Worm (Caenorhabditis elegans) whole organism, young adult: Measurements from ENCODE around the gene srd-13.

Experiments used
- C06A6.2 ChIP-seq: fragments of 200-800 bp; sonication (Bioruptor generic); conservative IDR thresholded peaks from 2 replicates; pipeline ENCODE4 v1.3.6; 2022; ENCODE audit warnings: missing genetic modification characterization, missing compliant biosample characterization
- F23B12.7 ChIP-seq: sonication (generic microtip); optimal IDR thresholded peaks from 2 replicates; lab custom pipeline; 2017; ENCODE audit warnings: missing genetic modification characterization, mild to moderate bottlenecking, missing compliant biosample characterization, antibody characterized with exemption, moderate library complexity; ENCODE audit not compliant: insufficient read depth
- F37B4.10 ChIP-seq: fragments of 200-800 bp; sonication (Bioruptor generic); IDR thresholded peaks from 2 replicates; pipeline ENCODE4 v1.3.6; 2022; ENCODE audit warnings: missing genetic modification characterization, missing compliant biosample characterization
- F55B11.4 ChIP-seq: sonication (generic microtip); optimal IDR thresholded peaks from 2 replicates; lab custom pipeline; 2016; ENCODE audit warnings: missing compliant biosample characterization, missing genetic modification characterization, borderline replicate concordance; ENCODE audit not compliant: insufficient read depth
- Y53F4B.3 ChIP-seq: fragments of 200-800 bp; sonication (Bioruptor generic); IDR thresholded peaks from 2 replicates; pipeline ENCODE4 v1.3.6; 2022; ENCODE audit warnings: missing genetic modification reagents, missing genetic modification characterization, missing compliant biosample characterization
- Y53G8AR.9 ChIP-seq: fragments of 200-800 bp; sonication (Bioruptor generic); conservative IDR thresholded peaks from 2 replicates; pipeline ENCODE4 v1.3.6; 2022; ENCODE audit warnings: missing genetic modification reagents, missing genetic modification characterization, missing compliant biosample characterization
- Y56A3A.18 ChIP-seq: fragments of 200-800 bp; sonication (Bioruptor generic); IDR thresholded peaks from 2 replicates; pipeline ENCODE4 v1.3.6; 2022; ENCODE audit warnings: missing genetic modification reagents, missing genetic modification characterization, missing compliant biosample characterization
- Y67H2A.10 ChIP-seq: fragments of 200-800 bp; sonication (Bioruptor generic); conservative IDR thresholded peaks from 2 replicates; pipeline ENCODE4 v1.3.6; 2022; ENCODE audit warnings: missing genetic modification reagents, missing genetic modification characterization, missing compliant biosample characterization
- akir-1 ChIP-seq: fragments of 200-800 bp; sonication (Bioruptor generic); optimal IDR thresholded peaks from 2 replicates; lab custom pipeline; 2018; ENCODE audit warnings: mild to moderate bottlenecking, missing genetic modification characterization, moderate library complexity, missing compliant biosample characterization
- ama-1 ChIP-seq, 3 experiments: fragments of 150-350 bp in 1 of 3; sonication (generic microtip) in 2 of 3; optimal IDR thresholded peaks; 2 replicates each; lab custom pipeline; 2014 to 2018; ENCODE audit warnings: missing biosample characterization in 2 of 3, missing genetic modification characterization in 2 of 3, missing genetic modification reagents in 2 of 3
- aptf-2 ChIP-seq: fragments of 200-800 bp; sonication (Bioruptor generic); conservative IDR thresholded peaks from 2 replicates; pipeline ENCODE4 v1.3.6; 2022; ENCODE audit warnings: missing genetic modification reagents, missing genetic modification characterization, missing compliant biosample characterization
- atf-7 ChIP-seq: sonication (generic microtip); optimal IDR thresholded peaks from 2 replicates; lab custom pipeline; 2017; ENCODE audit warnings: mild to moderate bottlenecking, missing genetic modification characterization, missing compliant biosample characterization
- ceh-79 ChIP-seq: sonication (generic microtip); optimal IDR thresholded peaks from 2 replicates; lab custom pipeline; 2017; ENCODE audit warnings: mild to moderate bottlenecking, missing genetic modification characterization, missing compliant biosample characterization
- dox-1 ChIP-seq: fragments of 200-800 bp; sonication (Bioruptor generic); IDR thresholded peaks from 2 replicates; pipeline ENCODE4 v1.3.6; 2022; ENCODE audit warnings: missing genetic modification reagents, missing genetic modification characterization, missing compliant biosample characterization
- dpff-1 ChIP-seq: sonication (generic microtip); optimal IDR thresholded peaks from 2 replicates; lab custom pipeline; 2017; ENCODE audit warnings: mild to moderate bottlenecking, missing genetic modification characterization, missing compliant biosample characterization
- hmg-1.2 ChIP-seq: fragments of 200-800 bp; sonication (Bioruptor generic); IDR thresholded peaks from 2 replicates; pipeline ENCODE4 v1.3.6; 2022; ENCODE audit warnings: missing genetic modification reagents, missing genetic modification characterization, missing compliant biosample characterization
- hsf-1 ChIP-seq: fragments of 200-800 bp; sonication (Bioruptor generic); IDR thresholded peaks from 2 replicates; pipeline ENCODE4 v1.3.6; 2022; ENCODE audit warnings: missing genetic modification reagents, missing genetic modification characterization, missing compliant biosample characterization
- lin-26 ChIP-seq: fragments of 200-800 bp; sonication (Bioruptor generic); IDR thresholded peaks from 2 replicates; pipeline ENCODE4 v1.3.6; 2022; ENCODE audit warnings: missing genetic modification reagents, missing genetic modification characterization, missing compliant biosample characterization
- lin-35 ChIP-seq, 3 experiments: fragments of 150-350 bp in 2 of 3; sonication (generic microtip) in 1 of 3; optimal IDR thresholded peaks; 2 replicates each; lab custom pipeline; 2014 to 2018; ENCODE audit warnings: missing biosample characterization in 3 of 3, missing genetic modification characterization in 3 of 3, missing genetic modification reagents in 3 of 3
- madf-10 ChIP-seq: sonication (generic microtip); optimal IDR thresholded peaks from 2 replicates; lab custom pipeline; 2016; ENCODE audit warnings: mild to moderate bottlenecking, missing genetic modification characterization, missing compliant biosample characterization
- mcd-1 ChIP-seq: fragments of 200-800 bp; sonication (Bioruptor generic); IDR thresholded peaks from 2 replicates; pipeline ENCODE4 v1.3.6; 2022; ENCODE audit warnings: missing genetic modification reagents, missing genetic modification characterization, missing compliant biosample characterization
- mes-4 ChIP-seq: sonication (generic microtip); optimal IDR thresholded peaks from 2 replicates; lab custom pipeline; 2016; ENCODE audit warnings: missing genotype, missing genetic modification characterization, missing compliant biosample characterization
- nfya-2 ChIP-seq: fragments of 200-800 bp; sonication (Bioruptor generic); IDR thresholded peaks from 2 replicates; pipeline ENCODE4 v1.3.6; 2022; ENCODE audit warnings: missing genetic modification reagents, missing genetic modification characterization, missing compliant biosample characterization
- nhr-27 ChIP-seq: fragments of 200-800 bp; sonication (Bioruptor generic); optimal IDR thresholded peaks from 2 replicates; lab custom pipeline; 2018; ENCODE audit warnings: mild to moderate bottlenecking, missing genetic modification characterization, moderate library complexity, missing compliant biosample characterization
- nhr-80 ChIP-seq: sonication (generic microtip); optimal IDR thresholded peaks from 2 replicates; lab custom pipeline; 2016; ENCODE audit warnings: missing genetic modification characterization, missing compliant biosample characterization
- nhr-90 ChIP-seq: sonication (generic microtip); optimal IDR thresholded peaks from 2 replicates; lab custom pipeline; 2016; ENCODE audit warnings: missing genotype, mild to moderate bottlenecking, missing genetic modification characterization, missing compliant biosample characterization
- pha-4 ChIP-seq: fragments of 150-350 bp; sonication (generic microtip); optimal IDR thresholded peaks from 2 replicates; lab custom pipeline; 2014; ENCODE audit warnings: missing biosample characterization, missing genetic modification reagents, missing genetic modification characterization
- repo-1 ChIP-seq: sonication (generic microtip); optimal IDR thresholded peaks from 2 replicates; lab custom pipeline; 2017; ENCODE audit warnings: mild to moderate bottlenecking, missing genetic modification characterization, missing compliant biosample characterization
- sdz-38 ChIP-seq: sonication (generic microtip); optimal IDR thresholded peaks from 2 replicates; lab custom pipeline; 2016; ENCODE audit warnings: missing genotype, missing genetic modification characterization, missing compliant biosample characterization
- snpc-1.1 ChIP-seq: sonication (generic microtip); optimal IDR thresholded peaks from 2 replicates; lab custom pipeline; 2017; ENCODE audit warnings: missing genetic modification characterization, mild to moderate bottlenecking, missing compliant biosample characterization, antibody characterized with exemption, moderate library complexity, missing genotype, missing genetic modification reagents; ENCODE audit not compliant: insufficient read depth
- snpc-1.3 ChIP-seq: sonication (generic microtip); optimal IDR thresholded peaks from 2 replicates; lab custom pipeline; 2017; ENCODE audit warnings: missing genetic modification characterization, mild to moderate bottlenecking, missing compliant biosample characterization, antibody characterized with exemption, moderate library complexity, missing genotype, missing genetic modification reagents; ENCODE audit not compliant: insufficient read depth
- snpc-4 ChIP-seq, 5 experiments: fragments of 150-350 bp in 1 of 5; sonication (generic microtip) in 4 of 5; optimal IDR thresholded peaks; 2 replicates each; lab custom pipeline; 2014 to 2018; ENCODE audit warnings: missing genetic modification characterization in 5 of 5, missing biosample characterization in 3 of 5, antibody characterized with exemption in 2 of 5, mild to moderate bottlenecking in 2 of 5, missing compliant biosample characterization in 2 of 5, missing genotype in 2 of 5, moderate library complexity in 2 of 5, missing genetic modification reagents in 1 of 5
- sptf-2 ChIP-seq: fragments of 200-800 bp; sonication (Bioruptor generic); optimal IDR thresholded peaks from 2 replicates; lab custom pipeline; 2018; ENCODE audit warnings: mild to moderate bottlenecking, missing genetic modification characterization, missing compliant biosample characterization
- unc-62 ChIP-seq: fragments of 150-350 bp; optimal IDR thresholded peaks from 2 replicates; lab custom pipeline; 2014; ENCODE audit warnings: missing biosample characterization, missing genetic modification reagents, missing genetic modification characterization
- ztf-22 ChIP-seq: fragments of 200-800 bp; sonication (Bioruptor generic); optimal IDR thresholded peaks from 2 replicates; lab custom pipeline; 2018; ENCODE audit warnings: mild to moderate bottlenecking, missing genetic modification characterization, moderate library complexity, missing compliant biosample characterization
- ztf-25 ChIP-seq: fragments of 200-800 bp; sonication (Bioruptor generic); IDR thresholded peaks from 2 replicates; pipeline ENCODE4 v1.3.6; 2022; ENCODE audit warnings: missing genetic modification reagents, missing genetic modification characterization, missing compliant biosample characterization
- ztf-28 ChIP-seq: fragments of 200-800 bp; sonication (Bioruptor generic); IDR thresholded peaks from 2 replicates; pipeline ENCODE4 v1.3.6; 2022; ENCODE audit warnings: missing genetic modification reagents, missing genetic modification characterization, missing compliant biosample characterization

The srd-13 gene

DNA sequence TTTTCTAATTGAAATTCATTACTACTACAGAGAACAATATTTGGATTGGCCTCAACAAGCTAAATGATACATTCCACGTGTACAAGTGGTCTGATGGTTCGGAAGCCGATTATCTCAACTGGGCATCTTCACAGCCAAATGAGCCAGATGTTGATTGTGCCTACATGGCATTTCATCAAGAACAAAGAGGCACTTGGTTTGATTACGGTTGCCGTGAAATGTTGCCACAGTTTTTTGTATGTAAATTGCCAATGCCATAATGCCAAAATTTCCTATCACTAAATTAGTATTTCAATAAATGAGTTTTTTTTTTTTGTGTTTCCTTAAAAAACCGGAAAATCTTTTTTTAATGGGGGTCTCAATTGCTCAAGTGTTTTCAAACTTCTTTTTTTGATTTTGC is 19.2 kb upstream of the srd-13 start:
- TF ChIP-seq snpc-1.3 (tag; lab: Kevin White, UChicago) (no peak), ztf-25 (GFP tag; lab: Robert Waterston, UW) (no peak), snpc-4 (GFP tag; optimal IDR thresholded peaks at IDR 0.05; lab: Kevin White, UChicago) (no peak), snpc-4 (tag; optimal IDR thresholded peaks at IDR 0.05; lab: Kevin White, UChicago) (no peak), Y67H2A.10 (GFP tag; lab: Robert Waterston, UW) (no peak)

- TF ChIP-seq hmg-1.2 (GFP tag; lab: Robert Waterston, UW), result no peak
- TF ChIP-seq ztf-22 (GFP tag; lab: Kevin White, UChicago), result no peak
- TF ChIP-seq nhr-80 (tag; lab: Kevin White, UChicago), result peak; percentile 92
- TF ChIP-seq atf-7 (tag; lab: Kevin White, UChicago), result peak; percentile 38
- TF ChIP-seq nhr-27, result no peak
- TF ChIP-seq akir-1 (GFP tag; lab: Kevin White, UChicago), result no peak
- TF ChIP-seq Y53G8AR.9 (GFP tag; lab: Robert Waterston, UW), result 0 out of 2 replicates have a peak, but pooled peaks have one; percentile 41
- no peak for TF ChIP-seq nfya-2 (GFP tag; lab: Robert Waterston, UW)
- no peak for TF ChIP-seq sptf-2 (GFP tag; lab: Kevin White, UChicago)
- peak; percentile 21 for TF ChIP-seq nhr-90
- TF ChIP-seq dpff-1 (tag; lab: Kevin White, UChicago), result no peak
- no peak for TF ChIP-seq snpc-1.1 (tag; lab: Kevin White, UChicago)
- TF ChIP-seq dox-1 (GFP tag; lab: Robert Waterston, UW), result peak; percentile 59; the same call in 1 of the 2 replicates
- TF ChIP-seq F23B12.7 (tag; lab: Kevin White, UChicago), result no peak
- TF ChIP-seq pha-4 (tag; lab: Kevin White, UChicago), result peak; percentile 65
- no peak for TF ChIP-seq ama-1 (optimal IDR thresholded peaks at IDR 0.05; lab: Kevin White, UChicago)
- TF ChIP-seq ama-1 (GFP tag; optimal IDR thresholded peaks at IDR 0.05; lab: Kevin White, UChicago), result no peak
- TF ChIP-seq sdz-38 (tag; lab: Kevin White, UChicago), result no peak
- TF ChIP-seq madf-10 (tag; lab: Kevin White, UChicago), result peak; percentile 38
- TF ChIP-seq ceh-79 (tag; lab: Kevin White, UChicago), result no peak
- TF ChIP-seq mcd-1 (GFP tag; lab: Robert Waterston, UW), result 0 out of 2 replicates have a peak, but pooled peaks have one; percentile 6
- TF ChIP-seq, all 124 proteins: peak for 8
Observed at ce11 chrIV:5654203-5654602, 18.8 kb upstream of the srd-13 start.

DNA sequence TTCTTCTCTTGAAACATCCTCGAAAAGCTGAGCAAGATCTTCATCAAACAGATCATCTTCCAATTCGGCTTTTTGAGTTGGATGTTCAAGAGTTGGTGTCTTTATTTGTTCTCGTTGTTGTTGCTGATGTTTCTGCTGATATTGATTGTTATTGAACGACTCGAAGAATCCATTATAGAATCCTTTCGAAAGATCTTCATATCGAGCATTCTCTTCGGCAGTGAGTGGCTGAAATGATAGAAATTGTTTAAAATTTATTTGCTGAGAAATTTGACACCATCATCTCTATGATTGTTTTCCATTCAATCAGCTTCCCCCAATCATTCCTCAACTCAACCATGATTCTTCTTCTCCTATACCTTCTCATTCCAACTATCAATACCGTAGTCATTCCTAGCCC is 18.2 kb upstream of the srd-13 start, which contains the start of gene clec-178:
TSS of gene clec-178 (plus strand) at position 301 of the 400 bp plus-strand sequence.
- TF ChIP-seq Y56A3A.18 (GFP tag; lab: Robert Waterston, UW), result peak; percentile 42; the same call in 1 of the 2 replicates
- no peak for TF ChIP-seq snpc-4 (GFP tag; optimal IDR thresholded peaks at IDR 0.05; lab: Kevin White, UChicago)
- TF ChIP-seq snpc-4 (tag; optimal IDR thresholded peaks at IDR 0.05; lab: Kevin White, UChicago), result no peak
- no peak for TF ChIP-seq hsf-1 (GFP tag; lab: Robert Waterston, UW)

- TF ChIP-seq nhr-80 (tag; lab: Kevin White, UChicago), result peak; percentile 43
- no peak for TF ChIP-seq mes-4
Observed at ce11 chrIV:5652811-5653483, 17.5 kb upstream of the srd-13 start.

DNA sequence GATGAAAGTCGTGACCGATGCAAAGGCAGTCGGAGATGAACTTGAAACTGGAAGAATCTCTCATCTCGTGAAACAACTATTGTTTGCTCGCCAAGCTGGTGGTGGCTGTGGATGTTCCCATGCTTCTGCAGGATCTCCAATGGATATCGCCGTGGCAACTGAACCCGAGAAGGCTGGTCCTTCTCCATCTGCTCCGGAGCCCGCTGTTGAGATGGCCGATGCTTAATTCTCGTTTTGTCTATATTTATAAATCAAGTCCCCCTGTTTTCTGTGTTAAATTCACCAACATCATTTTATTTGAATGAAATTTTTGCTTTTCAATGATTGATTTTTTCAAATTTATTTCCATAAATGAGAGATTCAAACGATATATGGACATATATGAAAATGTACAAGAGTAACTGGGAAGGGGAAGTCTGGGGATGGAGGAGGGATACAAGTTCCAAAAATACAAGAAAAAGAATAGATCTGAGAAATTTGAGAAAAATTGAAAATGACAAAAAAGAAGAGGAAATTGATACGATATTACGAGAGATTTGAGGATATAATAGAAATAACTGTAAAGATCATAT is 15.4 kb upstream of the srd-13 start:
- TF ChIP-seq F37B4.10 (GFP tag; lab: Robert Waterston, UW) (no peak), snpc-4 (GFP tag; optimal IDR thresholded peaks at IDR 0.05; lab: Kevin White, UChicago) (peak; percentile 57), snpc-4 (tag; optimal IDR thresholded peaks at IDR 0.05; lab: Kevin White, UChicago) (peak in 1 of 4 experiments; percentile 57), C06A6.2 (GFP tag; lab: Robert Waterston, UW) (0 out of 2 replicates have a peak, but pooled peaks have one; percentile 14), aptf-2 (GFP tag; lab: Robert Waterston, UW) (no peak), repo-1 (tag; lab: Kevin White, UChicago) (peak; percentile 81), lin-26 (GFP tag; lab: Robert Waterston, UW) (0 out of 2 replicates have a peak, but pooled peaks have one; percentile 32), F55B11.4 (tag; lab: Kevin White, UChicago) (no peak), atf-7 (tag; lab: Kevin White, UChicago) (peak; percentile 13), Y53F4B.3 (peak; percentile 32; the same call in 1 of the 2 replicates), ztf-28 (no peak), nhr-90 (no peak), unc-62 (no peak), lin-35 (GFP tag; optimal IDR thresholded peaks at IDR 0.05; lab: Kevin White, UChicago) (no peak)
